3 fruit fly cellular contexts compared by ENCODE assay signal in genomic region chr2L:5261223-5261984, dm6.
TF ChIP-seq lines count a peak whose summit lies in the region.

No protein-coding gene starts in this region.

TF ChIP-seq in whole organism, embryonic, 481 proteins besides CTCF, POLR2A, EP300 and RAD21 (continued from another document and continues in another):
- TF ChIP-seq CG31441 (GFP tag; IDR thresholded peaks at IDR 0.05; lab: Robert Waterston, UW) (peak; percentile 49; the same call in 1 of the 2 replicates), PHDP (tag; optimal IDR thresholded peaks at IDR 0.05; lab: Kevin White, UChicago) (peak; percentile 6), CG11398 (GFP tag; optimal IDR thresholded peaks at IDR 0.05; lab: Kevin White, UChicago) (no peak), CG17829 (tag; optimal IDR thresholded peaks at IDR 0.05; lab: Kevin White, UChicago) (peak; percentile 30), row (GFP tag; IDR thresholded peaks at IDR 0.05; lab: Robert Waterston, UW) (peak; percentile 37; the same call in 2 of the 3 replicates), CG17359 (tag; optimal IDR thresholded peaks at IDR 0.05; lab: Kevin White, UChicago) (peak; percentile 7), CG7839 (tag; optimal IDR thresholded peaks at IDR 0.05; lab: Kevin White, UChicago) (peak; percentile 36), Sox100B (GFP tag; optimal IDR thresholded peaks at IDR 0.05; lab: Kevin White, UChicago) (no peak), CG13424 (tag; optimal IDR thresholded peaks at IDR 0.05; lab: Kevin White, UChicago) (no peak), Ptx1 (GFP tag; IDR thresholded peaks at IDR 0.05; lab: Robert Waterston, UW) (peak; percentile 50), Oli (tag; optimal IDR thresholded peaks at IDR 0.05; lab: Kevin White, UChicago) (no peak), ind (GFP tag; optimal IDR thresholded peaks at IDR 0.05; lab: Kevin White, UChicago) (peak; percentile 12), grau (tag; optimal IDR thresholded peaks at IDR 0.05; lab: Kevin White, UChicago) (peak; percentile 42), Hmx (GFP tag; optimal IDR thresholded peaks at IDR 0.05; lab: Kevin White, UChicago) (no peak), CG1603 (tag; optimal IDR thresholded peaks at IDR 0.05; lab: Kevin White, UChicago) (peak; percentile 56), E2f1 (GFP tag; IDR thresholded peaks at IDR 0.05; lab: Robert Waterston, UW) (0 out of 2 replicates have a peak, but pooled peaks have one; percentile 29), CG12219 (GFP tag; optimal IDR thresholded peaks at IDR 0.05; lab: Kevin White, UChicago) (peak; percentile 49), CG6254 (GFP tag; optimal IDR thresholded peaks at IDR 0.05; lab: Kevin White, UChicago) (peak; percentile 30), Ets65A (GFP tag; lab: Kevin White, UChicago) (no peak), zen2 (GFP tag; IDR thresholded peaks at IDR 0.05; lab: Robert Waterston, UW; ENCODE audit: partially characterized antibody) (no peak), CG18599 (GFP tag; optimal IDR thresholded peaks at IDR 0.05; lab: Kevin White, UChicago) (peak; percentile 25), Atf-2 (GFP tag; optimal IDR thresholded peaks at IDR 0.05; lab: Kevin White, UChicago) (no peak), Xbp1 (GFP tag; optimal IDR thresholded peaks at IDR 0.05; lab: Kevin White, UChicago) (peak; percentile 28), CG9817 (tag; optimal IDR thresholded peaks at IDR 0.05; lab: Kevin White, UChicago) (no peak), CG4424 (GFP tag; optimal IDR thresholded peaks at IDR 0.05; lab: Kevin White, UChicago) (peak; percentile 54), dpn (GFP tag; optimal IDR thresholded peaks at IDR 0.05; lab: Kevin White, UChicago) (peak in 1 of 2 experiments; percentile 20), chn (GFP tag; optimal IDR thresholded peaks at IDR 0.05; lab: Kevin White, UChicago) (peak; percentile 28), CG6175 (GFP tag; IDR thresholded peaks at IDR 0.05; lab: Robert Waterston, UW) (0 out of 3 replicates have a peak, but pooled peaks have one; percentile 6), CoRest (tag; optimal IDR thresholded peaks at IDR 0.05; lab: Kevin White, UChicago) (peak; percentile 7), Trl (optimal IDR thresholded peaks at IDR 0.05; lab: Kevin White, UChicago) (no peak), Trl (GFP tag; optimal IDR thresholded peaks at IDR 0.05; lab: Kevin White, UChicago) (peak; percentile 13), tap (tag; optimal IDR thresholded peaks at IDR 0.05; lab: Kevin White, UChicago) (no peak), ci (GFP tag; IDR thresholded peaks at IDR 0.05; lab: Robert Waterston, UW) (peak; percentile 71; the same call in 1 of the 3 replicates), Fer3 (tag; optimal IDR thresholded peaks at IDR 0.05; lab: Kevin White, UChicago) (peak; percentile 13), gem (tag; optimal IDR thresholded peaks at IDR 0.05; lab: Kevin White, UChicago) (peak; percentile 52), CG15696 (tag; optimal IDR thresholded peaks at IDR 0.05; lab: Kevin White, UChicago) (peak; percentile 11), CG13123 (GFP tag; optimal IDR thresholded peaks at IDR 0.05; lab: Kevin White, UChicago) (no peak), Bteb2 (GFP tag; optimal IDR thresholded peaks at IDR 0.05; lab: Kevin White, UChicago) (no peak), CG7963 (GFP tag; IDR thresholded peaks at IDR 0.05; lab: Robert Waterston, UW; ENCODE audit: partially characterized antibody) (no peak), CG30431 (GFP tag; optimal IDR thresholded peaks at IDR 0.05; lab: Kevin White, UChicago) (peak; percentile 23), sens-2 (GFP tag; IDR thresholded peaks at IDR 0.05; lab: Robert Waterston, UW) (no peak), CG10267 (tag; optimal IDR thresholded peaks at IDR 0.05; lab: Kevin White, UChicago) (peak; percentile 13), chm (GFP tag; IDR thresholded peaks at IDR 0.05; lab: Robert Waterston, UW) (no peak), CG16863 (GFP tag; optimal IDR thresholded peaks at IDR 0.05; lab: Kevin White, UChicago) (peak; percentile 22)

TF ChIP-seq in whole organism, prepupa, 60 proteins besides CTCF, POLR2A, EP300 and RAD21 (continued from another document):
- TF ChIP-seq CG16779 (tag; optimal IDR thresholded peaks at IDR 0.05; lab: Kevin White, UChicago) (peak; percentile 73), CG31627 (GFP tag; optimal IDR thresholded peaks at IDR 0.05; lab: Kevin White, UChicago) (peak; percentile 87), spab (GFP tag; optimal IDR thresholded peaks at IDR 0.05; lab: Kevin White, UChicago) (peak; percentile 89), Blimp-1 (GFP tag; optimal IDR thresholded peaks at IDR 0.05; lab: Kevin White, UChicago) (peak; percentile 67), CG8319 (GFP tag; optimal IDR thresholded peaks at IDR 0.05; lab: Kevin White, UChicago) (peak; percentile 81), Sox14 (GFP tag; optimal IDR thresholded peaks at IDR 0.05; lab: Kevin White, UChicago) (peak; percentile 91), CG6792 (GFP tag; optimal IDR thresholded peaks at IDR 0.05; lab: Kevin White, UChicago) (peak; percentile 82), Sox102F (GFP tag; optimal IDR thresholded peaks at IDR 0.05; lab: Kevin White, UChicago) (peak; percentile 93), Eip75B (GFP tag; optimal IDR thresholded peaks at IDR 0.05; lab: Kevin White, UChicago) (peak; percentile 92), cyc (GFP tag; optimal IDR thresholded peaks at IDR 0.05; lab: Kevin White, UChicago) (peak; percentile 89), Ets21C (GFP tag; optimal IDR thresholded peaks at IDR 0.05; lab: Kevin White, UChicago) (peak; percentile 75), CG4318 (GFP tag; optimal IDR thresholded peaks at IDR 0.05; lab: Kevin White, UChicago) (peak; percentile 35), fkh (GFP tag; optimal IDR thresholded peaks at IDR 0.05; lab: Kevin White, UChicago) (no peak), achi (GFP tag; optimal IDR thresholded peaks at IDR 0.05; lab: Kevin White, UChicago) (peak; percentile 84), CG34406 (GFP tag; optimal IDR thresholded peaks at IDR 0.05; lab: Kevin White, UChicago) (peak; percentile 82), pdm3 (GFP tag; optimal IDR thresholded peaks at IDR 0.05; lab: Kevin White, UChicago) (peak; percentile 83), Smox (GFP tag; optimal IDR thresholded peaks at IDR 0.05; lab: Kevin White, UChicago) (peak; percentile 90), CG6276 (GFP tag; optimal IDR thresholded peaks at IDR 0.05; lab: Kevin White, UChicago) (peak; percentile 75), Hr4 (GFP tag; optimal IDR thresholded peaks at IDR 0.05; lab: Kevin White, UChicago) (peak; percentile 51), CG11294 (GFP tag; IDR thresholded peaks at IDR 0.05; lab: Robert Waterston, UW) (peak; percentile 59), Gug (GFP tag; IDR thresholded peaks at IDR 0.05; lab: Robert Waterston, UW) (peak; percentile 66; the same call in 1 of the 2 replicates), CG3032 (tag; optimal IDR thresholded peaks at IDR 0.05; lab: Kevin White, UChicago) (peak; percentile 86), fd85E (GFP tag; optimal IDR thresholded peaks at IDR 0.05; lab: Kevin White, UChicago) (no peak), svp (GFP tag; lab: Kevin White, UChicago) (peak; percentile 95), Hr38 (GFP tag; optimal IDR thresholded peaks at IDR 0.05; lab: Kevin White, UChicago) (no peak), vri (GFP tag; optimal IDR thresholded peaks at IDR 0.05; lab: Kevin White, UChicago) (peak; percentile 99), CG15336 (GFP tag; IDR thresholded peaks at IDR 0.05; lab: Robert Waterston, UW) (peak; percentile 81), CG9139 (GFP tag; optimal IDR thresholded peaks at IDR 0.05; lab: Kevin White, UChicago) (peak; percentile 86), eg (GFP tag; IDR thresholded peaks at IDR 0.05; lab: Robert Waterston, UW) (peak; percentile 74), Sox15 (GFP tag; optimal IDR thresholded peaks at IDR 0.05; lab: Kevin White, UChicago) (peak; percentile 53), Ets96B (tag; optimal IDR thresholded peaks at IDR 0.05; lab: Kevin White, UChicago) (peak; percentile 90), CG7368 (GFP tag; optimal IDR thresholded peaks at IDR 0.05; lab: Kevin White, UChicago) (peak; percentile 72), topi (GFP tag; optimal IDR thresholded peaks at IDR 0.05; lab: Kevin White, UChicago) (peak; percentile 93), Met (GFP tag; optimal IDR thresholded peaks at IDR 0.05; lab: Kevin White, UChicago) (peak; percentile 94), CG6808 (GFP tag; optimal IDR thresholded peaks at IDR 0.05; lab: Kevin White, UChicago) (peak; percentile 89), net (GFP tag; optimal IDR thresholded peaks at IDR 0.05; lab: Kevin White, UChicago) (peak; percentile 89), CG6163 (GFP tag; IDR thresholded peaks at IDR 0.05; lab: Robert Waterston, UW) (peak; percentile 93)

TF ChIP-seq in whole organism, wandering third instar larva, 38 proteins besides CTCF, POLR2A, EP300 and RAD21 (continued from another document):
- TF ChIP-seq brk (GFP tag; optimal IDR thresholded peaks at IDR 0.05; lab: Kevin White, UChicago) (peak; percentile 84), fru (GFP tag; optimal IDR thresholded peaks at IDR 0.05; lab: Kevin White, UChicago) (peak; percentile 90), foxo (GFP tag; optimal IDR thresholded peaks at IDR 0.05; lab: Kevin White, UChicago) (peak; percentile 38 to 91), lola (GFP tag; optimal IDR thresholded peaks at IDR 0.05; lab: Kevin White, UChicago) (no peak), Sp1 (GFP tag; optimal IDR thresholded peaks at IDR 0.05; lab: Kevin White, UChicago) (peak; percentile 86), HLH106 (tag; optimal IDR thresholded peaks at IDR 0.05; lab: Kevin White, UChicago) (peak; percentile 92), rgr (GFP tag; optimal IDR thresholded peaks at IDR 0.05; lab: Kevin White, UChicago) (peak; percentile 90), h (GFP tag; optimal IDR thresholded peaks at IDR 0.05; lab: Kevin White, UChicago) (peak; percentile 92)
TF ChIP-seq in whole organism, wandering third instar larva: peak in this region for 21.
